Worm (Caenorhabditis elegans): ENCODE measurements around the gene idpc-2.

idpc-2 gene

ce11 chrV:8635575-8635974 is 14.5 kb upstream of the idpc-2 start, which contains the start of gene oac-29:
oac-29 (minus strand) TSS chrV:8635675.
- no peak for TF ChIP-seq ceh-13 (GFP tag; optimal IDR thresholded peaks at IDR 0.05)
- TF ChIP-seq ama-1 (optimal IDR thresholded peaks at IDR 0.05): no peak
- TF ChIP-seq ets-7 (tag; optimal IDR thresholded peaks at IDR 0.05): no peak
- no peak for TF ChIP-seq tbx-11 (GFP tag; IDR thresholded peaks at IDR 0.05)
- TF ChIP-seq flt-1 (GFP tag; IDR thresholded peaks at IDR 0.05): no peak
- no peak for TF ChIP-seq B0310.2 (tag; optimal IDR thresholded peaks at IDR 0.05)
- TF ChIP-seq F13C5.2 (tag; optimal IDR thresholded peaks at IDR 0.05): no peak
- no peak for TF ChIP-seq pes-1 (GFP tag; IDR thresholded peaks at IDR 0.05)
- TF ChIP-seq scrt-1 (GFP tag; IDR thresholded peaks at IDR 0.05): no peak
- no peak for TF ChIP-seq tra-4 (tag; optimal IDR thresholded peaks at IDR 0.05)
- no peak for TF ChIP-seq tbx-37 (GFP tag; conservative IDR thresholded peaks at IDR 0.05)
- TF ChIP-seq hmg-4 (GFP tag; optimal IDR thresholded peaks at IDR 0.05): no peak
- no peak for TF ChIP-seq ceh-36 (tag; optimal IDR thresholded peaks at IDR 0.05)
- no peak for TF ChIP-seq hmbx-1 (tag; optimal IDR thresholded peaks at IDR 0.05)
- no peak for TF ChIP-seq hnd-1 (tag; optimal IDR thresholded peaks at IDR 0.05)
- no peak for TF ChIP-seq aly-1 (tag; optimal IDR thresholded peaks at IDR 0.05)
- no peak for TF ChIP-seq sea-1 (GFP tag; conservative IDR thresholded peaks at IDR 0.05)

ce11 chrV:8632788-8633187 is 11.7 kb upstream of the idpc-2 start:
- TF ChIP-seq F13C5.2 (tag; optimal IDR thresholded peaks at IDR 0.05) (no peak), aly-1 (tag; optimal IDR thresholded peaks at IDR 0.05) (no peak), ets-7 (tag; optimal IDR thresholded peaks at IDR 0.05) (no peak), tra-4 (tag; optimal IDR thresholded peaks at IDR 0.05) (no peak), ama-1 (optimal IDR thresholded peaks at IDR 0.05) (no peak), scrt-1 (GFP tag; IDR thresholded peaks at IDR 0.05) (no peak), hmbx-1 (tag; optimal IDR thresholded peaks at IDR 0.05) (no peak), sea-1 (GFP tag; conservative IDR thresholded peaks at IDR 0.05) (no peak), flt-1 (GFP tag; IDR thresholded peaks at IDR 0.05) (no peak), hnd-1 (tag; optimal IDR thresholded peaks at IDR 0.05) (no peak)

ce11 chrV:8631277-8631765 is 10.2 kb upstream of the idpc-2 start, which contains the start of gene atg-18:
atg-18 (minus strand) TSS chrV:8631327.
- TF ChIP-seq scrt-1 (GFP tag; IDR thresholded peaks at IDR 0.05) (peak; percentile 65; the same call in 1 of the 2 replicates), ets-7 (tag; optimal IDR thresholded peaks at IDR 0.05) (peak; percentile 33), flt-1 (GFP tag; IDR thresholded peaks at IDR 0.05) (no peak; the same call in 1 of the 2 replicates), ceh-13 (GFP tag; optimal IDR thresholded peaks at IDR 0.05) (no peak), tbx-37 (GFP tag; conservative IDR thresholded peaks at IDR 0.05) (peak; percentile 20; the same call in 1 of the 2 replicates), ceh-36 (tag; optimal IDR thresholded peaks at IDR 0.05) (peak; percentile 23), pes-1 (GFP tag; IDR thresholded peaks at IDR 0.05) (peak; percentile 67), tbx-11 (GFP tag; IDR thresholded peaks at IDR 0.05) (peak; percentile 71; the same call in 1 of the 2 replicates), hnd-1 (tag; optimal IDR thresholded peaks at IDR 0.05) (peak; percentile 28), hmbx-1 (tag; optimal IDR thresholded peaks at IDR 0.05) (no peak), aly-1 (tag; optimal IDR thresholded peaks at IDR 0.05) (peak; percentile 43), F13C5.2 (tag; optimal IDR thresholded peaks at IDR 0.05) (peak; percentile 77), sea-1 (GFP tag; conservative IDR thresholded peaks at IDR 0.05) (peak; percentile 73), ama-1 (optimal IDR thresholded peaks at IDR 0.05) (no peak), tra-4 (tag; optimal IDR thresholded peaks at IDR 0.05) (no peak), hmg-4 (GFP tag; optimal IDR thresholded peaks at IDR 0.05) (no peak), B0310.2 (tag; optimal IDR thresholded peaks at IDR 0.05) (no peak)

- TF ChIP-seq hmbx-1 (tag; optimal IDR thresholded peaks at IDR 0.05) (no peak), ets-7 (tag; optimal IDR thresholded peaks at IDR 0.05) (no peak), ceh-13 (GFP tag; optimal IDR thresholded peaks at IDR 0.05) (no peak), hmg-4 (GFP tag; optimal IDR thresholded peaks at IDR 0.05) (no peak), sea-1 (GFP tag; conservative IDR thresholded peaks at IDR 0.05) (no peak), pes-1 (GFP tag; IDR thresholded peaks at IDR 0.05) (no peak), B0310.2 (tag; optimal IDR thresholded peaks at IDR 0.05) (no peak), aly-1 (tag; optimal IDR thresholded peaks at IDR 0.05) (no peak), tbx-11 (GFP tag; IDR thresholded peaks at IDR 0.05) (no peak), tra-4 (tag; optimal IDR thresholded peaks at IDR 0.05) (no peak), hnd-1 (tag; optimal IDR thresholded peaks at IDR 0.05) (no peak)
Measured at ce11 chrV:8629029-8629428, 7.9 kb upstream of the idpc-2 start, which contains the start of gene F41E6.12. F41E6.12 (minus strand) TSS chrV:8629129.

ce11 chrV:8627580-8627979 is 6.5 kb upstream of the idpc-2 start:
- TF ChIP-seq flt-1 (GFP tag; IDR thresholded peaks at IDR 0.05) (no peak), ets-7 (tag; optimal IDR thresholded peaks at IDR 0.05) (no peak), tbx-11 (GFP tag; IDR thresholded peaks at IDR 0.05) (no peak), tra-4 (tag; optimal IDR thresholded peaks at IDR 0.05) (no peak), hmbx-1 (tag; optimal IDR thresholded peaks at IDR 0.05) (no peak), scrt-1 (GFP tag; IDR thresholded peaks at IDR 0.05) (no peak), ceh-36 (tag; optimal IDR thresholded peaks at IDR 0.05) (no peak), hnd-1 (tag; optimal IDR thresholded peaks at IDR 0.05) (no peak), tbx-37 (GFP tag; conservative IDR thresholded peaks at IDR 0.05) (no peak), sea-1 (GFP tag; conservative IDR thresholded peaks at IDR 0.05) (no peak), B0310.2 (tag; optimal IDR thresholded peaks at IDR 0.05) (no peak), aly-1 (tag; optimal IDR thresholded peaks at IDR 0.05) (no peak), pes-1 (GFP tag; IDR thresholded peaks at IDR 0.05) (no peak), ama-1 (optimal IDR thresholded peaks at IDR 0.05) (no peak), hmg-4 (GFP tag; optimal IDR thresholded peaks at IDR 0.05) (no peak), ceh-13 (GFP tag; optimal IDR thresholded peaks at IDR 0.05) (no peak), F13C5.2 (tag; optimal IDR thresholded peaks at IDR 0.05) (no peak)

ce11 chrV:8626406-8626805 is 5.3 kb upstream of the idpc-2 start:
- TF ChIP-seq flt-1 (GFP tag; IDR thresholded peaks at IDR 0.05) (no peak), ets-7 (tag; optimal IDR thresholded peaks at IDR 0.05) (no peak), tra-4 (tag; optimal IDR thresholded peaks at IDR 0.05) (no peak), tbx-11 (GFP tag; IDR thresholded peaks at IDR 0.05) (no peak), hmbx-1 (tag; optimal IDR thresholded peaks at IDR 0.05) (no peak), F13C5.2 (tag; optimal IDR thresholded peaks at IDR 0.05) (no peak), tbx-37 (GFP tag; conservative IDR thresholded peaks at IDR 0.05) (no peak)

ce11 chrV:8623754-8624153 is 2.6 kb upstream of the idpc-2 start, which contains the start of gene F41E6.17:
F41E6.17 (plus strand) TSS chrV:8624101.
- TF ChIP-seq pes-1 (GFP tag; IDR thresholded peaks at IDR 0.05) (no peak), F13C5.2 (tag; optimal IDR thresholded peaks at IDR 0.05) (no peak), ama-1 (optimal IDR thresholded peaks at IDR 0.05) (no peak), tra-4 (tag; optimal IDR thresholded peaks at IDR 0.05) (no peak), tbx-37 (GFP tag; conservative IDR thresholded peaks at IDR 0.05) (no peak), hmbx-1 (tag; optimal IDR thresholded peaks at IDR 0.05) (no peak), aly-1 (tag; optimal IDR thresholded peaks at IDR 0.05) (no peak), flt-1 (GFP tag; IDR thresholded peaks at IDR 0.05) (no peak), hnd-1 (tag; optimal IDR thresholded peaks at IDR 0.05) (no peak), scrt-1 (GFP tag; IDR thresholded peaks at IDR 0.05) (no peak), B0310.2 (tag; optimal IDR thresholded peaks at IDR 0.05) (no peak), ets-7 (tag; optimal IDR thresholded peaks at IDR 0.05) (no peak), hmg-4 (GFP tag; optimal IDR thresholded peaks at IDR 0.05) (no peak), tbx-11 (GFP tag; IDR thresholded peaks at IDR 0.05) (no peak), ceh-36 (tag; optimal IDR thresholded peaks at IDR 0.05) (no peak), ceh-13 (GFP tag; optimal IDR thresholded peaks at IDR 0.05) (no peak), sea-1 (GFP tag; conservative IDR thresholded peaks at IDR 0.05) (no peak)

All from whole organism, early embryonic.